Worm (Caenorhabditis elegans) whole organism, L4 larva: ENCODE data around the gene ZK353.10.

ENCODE experiments used
- ZK546.5 ChIP-seq, 2 experiments: sonication (generic microtip); optimal IDR thresholded peaks; 2 replicates each; lab custom pipeline; 2017; ENCODE audit warnings: missing biosample characterization in 2 of 2, missing genetic modification characterization in 2 of 2
- dve-1 ChIP-seq: sonication (generic microtip); optimal IDR thresholded peaks from 2 replicates; lab custom pipeline; 2017; ENCODE audit warnings: antibody characterized with exemption, mild to moderate bottlenecking, missing genetic modification characterization, missing compliant biosample characterization; ENCODE audit not compliant: insufficient read depth
- egl-27 ChIP-seq: sonication (generic microtip); optimal IDR thresholded peaks from 3 replicates; lab custom pipeline; 2017; ENCODE audit warnings: missing biosample characterization, missing genetic modification reagents, missing genetic modification characterization
- hif-1 ChIP-seq, 2 experiments: sonication (generic microtip); optimal IDR thresholded peaks; 2 replicates each; lab custom pipeline; 2016 to 2017; ENCODE audit warnings: missing compliant biosample characterization in 2 of 2, missing genetic modification characterization in 2 of 2, missing genetic modification reagents in 2 of 2, missing genotype in 2 of 2, mild to moderate bottlenecking in 1 of 2
- lin-39 ChIP-seq: fragments of 150-350 bp; optimal IDR thresholded peaks from 2 replicates; lab custom pipeline; 2014; ENCODE audit warnings: missing biosample characterization, missing genetic modification reagents, missing genetic modification characterization
- lir-3 ChIP-seq: sonication (generic microtip); optimal IDR thresholded peaks from 2 replicates; lab custom pipeline; 2016; ENCODE audit warnings: mild to moderate bottlenecking, missing genetic modification characterization, missing compliant biosample characterization
- nhr-237 ChIP-seq: sonication (generic microtip); optimal IDR thresholded peaks from 2 replicates; lab custom pipeline; 2017; ENCODE audit warnings: missing biosample characterization, missing genetic modification characterization
- nhr-28 ChIP-seq: fragments of 150-350 bp; optimal IDR thresholded peaks from 2 replicates; lab custom pipeline; 2014; ENCODE audit warnings: missing biosample characterization, missing genetic modification characterization
- snpc-4 ChIP-seq: fragments of 150-350 bp; optimal IDR thresholded peaks from 2 replicates; lab custom pipeline; 2014; ENCODE audit warnings: missing biosample characterization, missing genetic modification characterization

DNA sequence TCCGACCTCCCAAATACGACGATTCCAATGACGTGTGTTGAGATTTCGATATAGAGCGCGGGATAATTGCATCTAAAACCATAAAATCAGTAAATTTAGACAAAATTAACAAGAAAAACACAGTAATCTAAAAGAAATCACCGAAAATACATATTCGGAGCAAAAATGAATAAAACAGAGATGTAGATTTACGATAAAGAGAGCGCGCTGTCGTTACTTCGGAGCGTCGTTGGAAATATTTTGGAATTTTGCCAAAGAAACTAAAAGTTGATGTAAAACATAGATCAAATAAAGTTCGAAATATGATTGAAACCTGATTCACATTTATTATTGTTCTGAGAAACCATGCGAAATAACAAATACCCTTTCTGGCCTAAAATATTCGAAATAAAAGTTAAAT lies 37.9 kb upstream of the ZK353.10 start, which contains the start of gene ZK1236.5:
- TF ChIP-seq lin-39 (tag; lab: Kevin White, UChicago) (no peak), ZK546.5 (tag; optimal IDR thresholded peaks at IDR 0.05; lab: Kevin White, UChicago) (no peak), lir-3 (tag; lab: Kevin White, UChicago) (no peak), snpc-4 (tag; lab: Kevin White, UChicago) (no peak), egl-27 (tag; lab: Kevin White, UChicago) (no peak), nhr-28 (tag; lab: Kevin White, UChicago) (no peak), dve-1 (tag; lab: Kevin White, UChicago) (no peak), nhr-237 (no peak), hif-1 (tag; optimal IDR thresholded peaks at IDR 0.05; lab: Kevin White, UChicago) (no peak)
